Worm (Caenorhabditis elegans): ENCODE data around the gene chk-1.

DNA sequence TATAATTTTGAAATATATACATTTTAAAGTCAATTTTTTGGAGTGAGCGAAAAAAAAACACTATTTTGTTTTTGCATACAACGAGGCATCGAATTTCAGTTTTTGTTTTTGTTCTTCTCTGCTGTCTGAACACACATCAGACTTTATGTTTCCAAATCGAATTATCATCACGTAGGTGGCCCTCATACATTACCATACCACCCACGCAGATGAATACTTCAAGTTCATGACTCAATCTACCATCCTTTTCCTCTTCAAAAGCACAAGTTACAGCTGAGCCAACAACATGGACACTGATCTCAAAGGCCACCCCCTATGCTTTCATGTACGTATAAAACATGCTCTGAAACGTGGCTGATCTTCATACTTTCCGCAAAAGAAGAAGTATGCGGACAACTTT lies 30.5 kb upstream of the chk-1 start, which contains the start of gene R08F11.7:
- TF ChIP-seq dpl-1 (GFP tag; optimal IDR thresholded peaks at IDR 0.05) = no peak
- TF ChIP-seq C06A6.2 (GFP tag; conservative IDR thresholded peaks at IDR 0.05) = no peak
- TF ChIP-seq cebp-2 (GFP tag; IDR thresholded peaks at IDR 0.05) = no peak
- TF ChIP-seq nfya-1 (tag; optimal IDR thresholded peaks at IDR 0.05; ENCODE audit: borderline replicate concordance, insufficient read depth) = no peak
- TF ChIP-seq unc-62 (GFP tag; optimal IDR thresholded peaks at IDR 0.05) = no peak
- TF ChIP-seq tlf-1 (GFP tag; optimal IDR thresholded peaks at IDR 0.05) = no peak
- TF ChIP-seq hsf-1 (GFP tag; IDR thresholded peaks at IDR 0.05) = no peak
- TF ChIP-seq snpc-1.1 (tag; optimal IDR thresholded peaks at IDR 0.05; ENCODE audit: insufficient read depth) = no peak
- TF ChIP-seq pbrm-1 (GFP tag; IDR thresholded peaks at IDR 0.05) = no peak

Data from whole organism, young adult.